Worm (Caenorhabditis elegans) whole organism, L1 larva: ENCODE measurements around the gene idhb-1.

Source experiments
- F16B12.6 ChIP-seq: fragments of 150-350 bp; optimal IDR thresholded peaks from 2 replicates; lab custom pipeline; 2014; ENCODE audit warnings: missing biosample characterization, missing genetic modification characterization
- Y116A8C.19 ChIP-seq: sonication (generic microtip); optimal IDR thresholded peaks from 2 replicates; lab custom pipeline; 2016; ENCODE audit warnings: missing compliant biosample characterization, missing genetic modification characterization, borderline replicate concordance
- alr-1 ChIP-seq: fragments of 200-800 bp; sonication (Bioruptor generic); optimal IDR thresholded peaks from 2 replicates; lab custom pipeline; 2018; ENCODE audit warnings: borderline replicate concordance, mild to moderate bottlenecking, missing genetic modification characterization, missing compliant biosample characterization
- aly-2 ChIP-seq: fragments of 150-350 bp; optimal IDR thresholded peaks from 2 replicates; lab custom pipeline; 2014; ENCODE audit warnings: missing biosample characterization, missing genetic modification characterization
- blmp-1 ChIP-seq: fragments of 150-350 bp; optimal IDR thresholded peaks from 2 replicates; lab custom pipeline; 2014; ENCODE audit warnings: missing biosample characterization, missing genetic modification characterization
- ceh-8 ChIP-seq: fragments of 200-800 bp; sonication (Bioruptor generic); optimal IDR thresholded peaks from 2 replicates; lab custom pipeline; 2018; ENCODE audit warnings: mild to moderate bottlenecking, missing genetic modification characterization, moderate library complexity, missing compliant biosample characterization
- ceh-82 ChIP-seq, 3 experiments: fragments of 150-350 bp in 1 of 3; sonication (generic microtip) in 2 of 3; optimal IDR thresholded peaks; 2 replicates each; lab custom pipeline; 2014 to 2017; ENCODE audit warnings: missing biosample characterization in 3 of 3, missing genetic modification characterization in 3 of 3
- ceh-90 ChIP-seq: sonication (generic microtip); optimal IDR thresholded peaks from 2 replicates; lab custom pipeline; 2016; ENCODE audit warnings: missing genetic modification characterization, missing compliant biosample characterization
- dpl-1 ChIP-seq, 3 experiments: fragments of 150-350 bp in 2 of 3; sonication (generic microtip) in 1 of 3; optimal IDR thresholded peaks; 2 replicates each; lab custom pipeline; 2014 to 2017; ENCODE audit warnings: missing biosample characterization in 3 of 3, missing genetic modification characterization in 3 of 3, missing genetic modification reagents in 3 of 3
- egl-13 ChIP-seq: sonication (generic microtip); optimal IDR thresholded peaks from 2 replicates; lab custom pipeline; 2016; ENCODE audit warnings: missing genotype, missing genetic modification reagents, missing genetic modification characterization, missing compliant biosample characterization
- elt-3 ChIP-seq, 6 experiments: fragments of 150-350 bp in 1 of 6; sonication (generic microtip); optimal IDR thresholded peaks; 2 replicates each; lab custom pipeline; 2017 to 2018; ENCODE audit warnings: missing biosample characterization in 6 of 6, missing genetic modification characterization in 6 of 6, inconsistent platforms in 1 of 6
- fkh-4 ChIP-seq: sonication (generic microtip); optimal IDR thresholded peaks from 2 replicates; lab custom pipeline; 2016; ENCODE audit warnings: missing compliant biosample characterization, missing genetic modification characterization, borderline replicate concordance
- fkh-8 ChIP-seq: sonication (generic microtip); optimal IDR thresholded peaks from 2 replicates; lab custom pipeline; 2016; ENCODE audit warnings: mild to moderate bottlenecking, missing genetic modification characterization, missing compliant biosample characterization
- fos-1 ChIP-seq: fragments of 150-350 bp; optimal IDR thresholded peaks from 2 replicates; lab custom pipeline; 2014; ENCODE audit warnings: missing biosample characterization, missing genetic modification characterization
- hlh-4 ChIP-seq: sonication (generic microtip); optimal IDR thresholded peaks from 2 replicates; lab custom pipeline; 2016; ENCODE audit warnings: mild to moderate bottlenecking, missing genetic modification characterization, missing compliant biosample characterization
- hpl-2 ChIP-seq: fragments of 150-350 bp; optimal IDR thresholded peaks from 2 replicates; lab custom pipeline; 2014; ENCODE audit warnings: missing biosample characterization, missing genetic modification reagents, missing genetic modification characterization
- isw-1 ChIP-seq: fragments of 200-800 bp; sonication (Bioruptor generic); IDR thresholded peaks from 2 replicates; pipeline ENCODE4 v1.3.6; 2022; ENCODE audit warnings: missing genetic modification characterization, missing compliant biosample characterization
- jun-1 ChIP-seq: fragments of 150-350 bp; optimal IDR thresholded peaks from 2 replicates; lab custom pipeline; 2014; ENCODE audit warnings: missing biosample characterization, missing genetic modification reagents, missing genetic modification characterization
- mef-2 ChIP-seq: fragments of 150-350 bp; optimal IDR thresholded peaks from 2 replicates; lab custom pipeline; 2014; ENCODE audit warnings: missing biosample characterization, missing genetic modification characterization
- mep-1 ChIP-seq: fragments of 150-350 bp; optimal IDR thresholded peaks from 2 replicates; lab custom pipeline; 2014; ENCODE audit warnings: missing biosample characterization, missing genetic modification characterization
- nhr-11 ChIP-seq: fragments of 150-350 bp; optimal IDR thresholded peaks from 2 replicates; lab custom pipeline; 2014; ENCODE audit warnings: missing biosample characterization, missing genetic modification characterization
- nhr-12 ChIP-seq: sonication (generic microtip); optimal IDR thresholded peaks from 2 replicates; lab custom pipeline; 2017; ENCODE audit warnings: missing biosample characterization, missing genetic modification characterization
- nhr-237 ChIP-seq: fragments of 150-350 bp; optimal IDR thresholded peaks from 2 replicates; lab custom pipeline; 2014; ENCODE audit warnings: missing biosample characterization, missing genetic modification characterization
- nhr-28 ChIP-seq: fragments of 150-350 bp; optimal IDR thresholded peaks from 2 replicates; lab custom pipeline; 2014; ENCODE audit warnings: missing biosample characterization, missing genetic modification characterization
- nhr-71 ChIP-seq: sonication (generic microtip); optimal IDR thresholded peaks from 2 replicates; lab custom pipeline; 2016; ENCODE audit warnings: mild to moderate bottlenecking, missing genetic modification characterization, moderate library complexity, missing compliant biosample characterization
- nhr-76 ChIP-seq: sonication (generic microtip); optimal IDR thresholded peaks from 2 replicates; lab custom pipeline; 2017; ENCODE audit warnings: missing biosample characterization, missing genetic modification characterization
- nhr-85 ChIP-seq: sonication (generic microtip); peaks from one replicate; lab custom pipeline; 2016; ENCODE audit warnings: missing genetic modification characterization, inconsistent platforms, missing compliant biosample characterization
- nhr-90 ChIP-seq: sonication (generic microtip); optimal IDR thresholded peaks from 2 replicates; lab custom pipeline; 2016; ENCODE audit warnings: mild to moderate bottlenecking, missing genetic modification characterization, missing compliant biosample characterization; ENCODE audit not compliant: poor library complexity
- pag-3 ChIP-seq: sonication (generic microtip); optimal IDR thresholded peaks from 2 replicates; lab custom pipeline; 2017; ENCODE audit warnings: missing genetic modification characterization, mild to moderate bottlenecking, missing compliant biosample characterization, antibody characterized with exemption, borderline replicate concordance; ENCODE audit not compliant: insufficient read depth
- snpc-4 ChIP-seq: fragments of 150-350 bp; optimal IDR thresholded peaks from 2 replicates; lab custom pipeline; 2014; ENCODE audit warnings: missing biosample characterization, missing genetic modification characterization
- snu-23 ChIP-seq: sonication (generic microtip); optimal IDR thresholded peaks from 2 replicates; lab custom pipeline; 2016; ENCODE audit warnings: missing genetic modification characterization, missing compliant biosample characterization
- sox-4 ChIP-seq: sonication (generic microtip); optimal IDR thresholded peaks from 2 replicates; lab custom pipeline; 2016; ENCODE audit warnings: missing genetic modification characterization, missing compliant biosample characterization
- sptf-1 ChIP-seq: fragments of 150-350 bp; optimal IDR thresholded peaks from 2 replicates; lab custom pipeline; 2014; ENCODE audit warnings: missing biosample characterization, missing genetic modification characterization
- sup-37 ChIP-seq: fragments of 200-800 bp; sonication (Bioruptor generic); optimal IDR thresholded peaks from 2 replicates; lab custom pipeline; 2018; ENCODE audit warnings: mild to moderate bottlenecking, missing genetic modification characterization, missing compliant biosample characterization
- swsn-7 ChIP-seq: sonication (generic microtip); optimal IDR thresholded peaks from 2 replicates; lab custom pipeline; 2016; ENCODE audit warnings: missing genetic modification characterization, missing compliant biosample characterization
- tlp-1 ChIP-seq: fragments of 150-350 bp; optimal IDR thresholded peaks from 2 replicates; lab custom pipeline; 2014; ENCODE audit warnings: missing biosample characterization, missing genetic modification characterization
- unc-130 ChIP-seq: fragments of 150-350 bp; optimal IDR thresholded peaks from 2 replicates; lab custom pipeline; 2017; ENCODE audit warnings: missing biosample characterization, missing genetic modification characterization, inconsistent platforms
- unc-30 ChIP-seq: sonication (generic microtip); optimal IDR thresholded peaks from 2 replicates; lab custom pipeline; 2017; ENCODE audit warnings: missing biosample characterization, missing genetic modification characterization
- unc-62 ChIP-seq: fragments of 150-350 bp; optimal IDR thresholded peaks from 2 replicates; lab custom pipeline; 2014; ENCODE audit warnings: missing biosample characterization, missing genetic modification reagents, missing genetic modification characterization
- unc-86 ChIP-seq: sonication (generic microtip); optimal IDR thresholded peaks from 2 replicates; lab custom pipeline; 2016; ENCODE audit warnings: missing genetic modification characterization, missing compliant biosample characterization
- vab-15 ChIP-seq: sonication (generic microtip); optimal IDR thresholded peaks from 2 replicates; lab custom pipeline; 2017; ENCODE audit warnings: missing genotype, mild to moderate bottlenecking, missing genetic modification characterization, missing compliant biosample characterization
- xbp-1 ChIP-seq: sonication (generic microtip); optimal IDR thresholded peaks from 2 replicates; lab custom pipeline; 2016; ENCODE audit warnings: missing genetic modification characterization, missing compliant biosample characterization
- zip-4 ChIP-seq: fragments of 200-800 bp; sonication (Bioruptor generic); optimal IDR thresholded peaks from 2 replicates; lab custom pipeline; 2018; ENCODE audit warnings: mild to moderate bottlenecking, missing genetic modification characterization, moderate library complexity, missing compliant biosample characterization
- ztf-4 ChIP-seq: fragments of 150-350 bp; optimal IDR thresholded peaks from 2 replicates; lab custom pipeline; 2014; ENCODE audit warnings: missing biosample characterization, missing genetic modification characterization

Gene idhb-1

ce11 chrX:14156913-14157312 is 16.9 kb downstream of the idhb-1 start, which contains the start of gene ceh-90:
ceh-90 (minus strand) TSS chrX:14157013.
- TF ChIP-seq mef-2 (tag; lab: Kevin White, UChicago) (no peak), nhr-76 (tag; lab: Kevin White, UChicago) (no peak), sptf-1 (no peak), snpc-4 (tag; lab: Kevin White, UChicago) (no peak), fkh-4 (tag; lab: Kevin White, UChicago) (no peak), unc-30 (tag; lab: Kevin White, UChicago) (no peak), xbp-1 (no peak), sup-37 (no peak), jun-1 (tag; lab: Kevin White, UChicago) (no peak), ztf-4 (tag; lab: Kevin White, UChicago) (no peak), isw-1 (GFP tag; lab: Robert Waterston, UW) (no peak), mep-1 (tag; lab: Kevin White, UChicago) (no peak), ceh-82 (tag; optimal IDR thresholded peaks at IDR 0.05; lab: Kevin White, UChicago) (no peak), fos-1 (tag; lab: Kevin White, UChicago) (no peak), ceh-8 (no peak), fkh-8 (tag; lab: Kevin White, UChicago) (no peak)

ce11 chrX:14152644-14153043 is 21.2 kb downstream of the idhb-1 start:
- TF ChIP-seq snpc-4 (tag; lab: Kevin White, UChicago) (no peak), sptf-1 (no peak), swsn-7 (tag; lab: Kevin White, UChicago) (no peak), nhr-76 (tag; lab: Kevin White, UChicago) (no peak), hpl-2 (GFP tag; lab: Kevin White, UChicago) (no peak), zip-4 (GFP tag; lab: Kevin White, UChicago) (no peak), nhr-85 (no peak), unc-62 (GFP tag; lab: Kevin White, UChicago) (no peak), unc-86 (tag; lab: Kevin White, UChicago) (no peak), Y116A8C.19 (no peak), F16B12.6 (tag; lab: Kevin White, UChicago) (no peak), snu-23 (GFP tag; lab: Kevin White, UChicago) (no peak), elt-3 (tag; optimal IDR thresholded peaks at IDR 0.05; lab: Kevin White, UChicago) (no peak), sox-4 (tag; lab: Kevin White, UChicago) (no peak), nhr-237 (tag; lab: Kevin White, UChicago) (no peak), isw-1 (GFP tag; lab: Robert Waterston, UW) (no peak), pag-3 (tag; lab: Kevin White, UChicago) (no peak), nhr-11 (tag; lab: Kevin White, UChicago) (no peak), nhr-90 (tag; lab: Kevin White, UChicago) (no peak), sup-37 (no peak)
- TF ChIP-seq, all 84 proteins: peak for 0

ce11 chrX:14147400-14147799 is 26.5 kb downstream of the idhb-1 start, which contains the start of gene akt-2:
akt-2 (plus strand) TSS chrX:14147700.
- TF ChIP-seq nhr-28 (tag; lab: Kevin White, UChicago): no peak
- no peak for TF ChIP-seq unc-130
- no peak for TF ChIP-seq dpl-1 (GFP tag; optimal IDR thresholded peaks at IDR 0.05; lab: Kevin White, UChicago)
- no peak for TF ChIP-seq nhr-71 (tag; lab: Kevin White, UChicago)
- TF ChIP-seq hlh-4: no peak
- TF ChIP-seq isw-1 (GFP tag; lab: Robert Waterston, UW): no peak
- TF ChIP-seq blmp-1 (tag; lab: Kevin White, UChicago): no peak
- TF ChIP-seq vab-15 (tag; lab: Kevin White, UChicago): no peak
- TF ChIP-seq ceh-8: no peak
- TF ChIP-seq ceh-90 (tag; lab: Kevin White, UChicago): no peak
- TF ChIP-seq tlp-1 (tag; lab: Kevin White, UChicago): no peak
- TF ChIP-seq alr-1: no peak
- no peak for TF ChIP-seq nhr-12 (tag; lab: Kevin White, UChicago)
- no peak for TF ChIP-seq aly-2 (tag; lab: Kevin White, UChicago)
- no peak for TF ChIP-seq egl-13 (tag; lab: Kevin White, UChicago)
- TF ChIP-seq fkh-4 (tag; lab: Kevin White, UChicago): no peak
- TF ChIP-seq snu-23 (GFP tag; lab: Kevin White, UChicago): no peak
